Worm (Caenorhabditis elegans) whole organism, L1 larva: Measurements from ENCODE around the gene F16G10.7.

Experiments
- aha-1 ChIP-seq: fragments of 150-350 bp; optimal IDR thresholded peaks from 2 replicates; lab custom pipeline; 2014; ENCODE audit warnings: missing biosample characterization, missing genetic modification characterization
- aly-2 ChIP-seq: fragments of 150-350 bp; optimal IDR thresholded peaks from 2 replicates; lab custom pipeline; 2014; ENCODE audit warnings: missing biosample characterization, missing genetic modification characterization
- dpl-1 ChIP-seq, 3 experiments: fragments of 150-350 bp in 2 of 3; sonication (generic microtip) in 1 of 3; optimal IDR thresholded peaks; 2 replicates each; lab custom pipeline; 2014 to 2017; ENCODE audit warnings: missing biosample characterization in 3 of 3, missing genetic modification characterization in 3 of 3, missing genetic modification reagents in 3 of 3
- egl-27 ChIP-seq, 2 experiments: fragments of 150-350 bp in 1 of 2; sonication (generic microtip); optimal IDR thresholded peaks; 3 replicates each; lab custom pipeline; 2017 to 2018; ENCODE audit warnings: missing biosample characterization in 2 of 2, missing genetic modification characterization in 2 of 2, missing genetic modification reagents in 2 of 2
- fos-1 ChIP-seq: fragments of 150-350 bp; optimal IDR thresholded peaks from 2 replicates; lab custom pipeline; 2014; ENCODE audit warnings: missing biosample characterization, missing genetic modification characterization
- hpl-2 ChIP-seq: fragments of 150-350 bp; optimal IDR thresholded peaks from 2 replicates; lab custom pipeline; 2014; ENCODE audit warnings: missing biosample characterization, missing genetic modification reagents, missing genetic modification characterization
- lsy-2 ChIP-seq, 2 experiments: fragments of 150-350 bp; optimal IDR thresholded peaks; 2 replicates each; lab custom pipeline; 2014; ENCODE audit warnings: missing biosample characterization in 2 of 2, missing genetic modification characterization in 2 of 2
- nhr-11 ChIP-seq: fragments of 150-350 bp; optimal IDR thresholded peaks from 2 replicates; lab custom pipeline; 2014; ENCODE audit warnings: missing biosample characterization, missing genetic modification characterization
- pqm-1 ChIP-seq: sonication (generic microtip); optimal IDR thresholded peaks from 3 replicates; lab custom pipeline; 2017; ENCODE audit warnings: missing biosample characterization, missing genetic modification characterization
- ztf-4 ChIP-seq: fragments of 150-350 bp; optimal IDR thresholded peaks from 2 replicates; lab custom pipeline; 2014; ENCODE audit warnings: missing biosample characterization, missing genetic modification characterization

DNA sequence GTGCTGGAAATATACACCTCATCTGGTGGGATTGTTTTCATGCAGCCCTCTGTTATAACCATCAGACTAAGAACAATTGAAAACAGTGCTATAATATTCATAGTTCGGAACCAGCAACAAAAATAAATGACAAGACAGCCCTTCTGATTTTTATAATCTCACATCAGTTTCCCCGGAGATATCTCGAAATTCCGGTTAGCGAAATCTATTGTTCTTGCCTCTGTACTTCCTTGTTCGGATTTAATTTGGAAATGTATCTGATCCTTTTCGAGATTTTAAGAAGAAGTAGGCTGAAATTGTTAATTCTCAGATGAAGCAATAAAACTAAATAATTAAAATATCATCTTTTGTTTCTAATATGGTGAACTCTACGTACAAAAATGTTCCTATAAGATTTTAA is 16.4 kb downstream of the F16G10.7 start, which contains the start of gene F43C11.11:
- no peak for TF ChIP-seq egl-27 (tag; optimal IDR thresholded peaks at IDR 0.05; lab: Kevin White, UChicago)
- TF ChIP-seq dpl-1 (GFP tag; optimal IDR thresholded peaks at IDR 0.05; lab: Kevin White, UChicago) = no peak
- TF ChIP-seq lsy-2 (tag; optimal IDR thresholded peaks at IDR 0.05; lab: Kevin White, UChicago) = no peak
- TF ChIP-seq hpl-2 (GFP tag; lab: Kevin White, UChicago) = no peak
- no peak for TF ChIP-seq fos-1
- TF ChIP-seq nhr-11 = no peak
- TF ChIP-seq pqm-1 (tag; lab: Kevin White, UChicago) = no peak
- TF ChIP-seq aly-2 (tag; lab: Kevin White, UChicago) = no peak
- TF ChIP-seq ztf-4 (tag; lab: Kevin White, UChicago) = no peak
- no peak for TF ChIP-seq aha-1 (tag; lab: Kevin White, UChicago)
